Fruit fly (Drosophila melanogaster) whole organism, embryonic: ENCODE measurements around the gene TH1.

Source experiments
- Abd-B ChIP-seq: fragments of 200-800 bp; sonication (Bioruptor generic); optimal IDR thresholded peaks from 2 replicates; lab custom pipeline; 2018; ENCODE audit warnings: missing biosample characterization, mild to moderate bottlenecking, missing genetic modification characterization, moderate library complexity
- Bgb ChIP-seq: fragments of 200-800 bp; sonication (Bioruptor generic); IDR thresholded peaks from 2 replicates; pipeline ENCODE4 v1.3.6; 2022; ENCODE audit warnings: missing biosample characterization, missing genetic modification characterization; ENCODE audit not compliant: partially characterized antibody
- CG12071 ChIP-seq: fragments of 200-800 bp; sonication (Bioruptor generic); optimal IDR thresholded peaks from 3 replicates; lab custom pipeline; 2018; ENCODE audit warnings: missing biosample characterization, mild to moderate bottlenecking, missing genetic modification characterization
- CG13287 ChIP-seq: fragments of 200-800 bp; sonication (Bioruptor generic); IDR thresholded peaks from 2 replicates; pipeline ENCODE4 v1.3.6; 2022; ENCODE audit warnings: missing biosample characterization, missing genetic modification characterization; ENCODE audit not compliant: partially characterized antibody
- CG13775 ChIP-seq: fragments of 200-800 bp; sonication (Bioruptor generic); optimal IDR thresholded peaks from 3 replicates; lab custom pipeline; 2017; ENCODE audit warnings: missing biosample characterization, mild to moderate bottlenecking, missing genetic modification characterization
- CG13894 ChIP-seq: fragments of 200-800 bp; sonication (Bioruptor generic); optimal IDR thresholded peaks from 3 replicates; lab custom pipeline; 2018; ENCODE audit warnings: missing biosample characterization, mild to moderate bottlenecking, missing genetic modification characterization, moderate library complexity
- CG14014 ChIP-seq: fragments of 200-800 bp; sonication (Bioruptor generic); IDR thresholded peaks from 2 replicates; pipeline ENCODE4 v1.3.6; 2022; ENCODE audit warnings: missing biosample characterization, missing genetic modification characterization
- CG15269 ChIP-seq: fragments of 200-800 bp; sonication (Bioruptor generic); optimal IDR thresholded peaks from 2 replicates; lab custom pipeline; 2018; ENCODE audit warnings: missing biosample characterization, mild to moderate bottlenecking, missing genetic modification characterization, moderate library complexity
- CG15601 ChIP-seq: fragments of 200-800 bp; sonication (Bioruptor generic); optimal IDR thresholded peaks from 3 replicates; lab custom pipeline; 2019; ENCODE audit warnings: missing biosample characterization, mild to moderate bottlenecking, missing genetic modification characterization, moderate library complexity
- CG17385 ChIP-seq: fragments of 200-800 bp; sonication (Bioruptor generic); optimal IDR thresholded peaks from 3 replicates; lab custom pipeline; 2018; ENCODE audit warnings: missing biosample characterization, mild to moderate bottlenecking, missing genetic modification characterization
- CG17612 ChIP-seq: fragments of 200-800 bp; sonication (Bioruptor generic); IDR thresholded peaks from 2 replicates; pipeline ENCODE4 v1.3.6; 2022; ENCODE audit warnings: missing biosample characterization, missing genetic modification characterization
- CG17829 ChIP-seq: fragments of 200-800 bp; optimal IDR thresholded peaks from 2 replicates; lab custom pipeline; 2019; ENCODE audit warnings: missing biosample characterization, mild to moderate bottlenecking, missing genetic modification characterization, moderate library complexity
- CG18619 ChIP-seq: fragments of 200-800 bp; sonication (Bioruptor generic); optimal IDR thresholded peaks from 3 replicates; lab custom pipeline; 2017; ENCODE audit warnings: missing biosample characterization, mild to moderate bottlenecking, missing genetic modification characterization
- CG18764 ChIP-seq: fragments of 200-800 bp; sonication (Bioruptor generic); optimal IDR thresholded peaks from 3 replicates; lab custom pipeline; 2016; ENCODE audit warnings: missing biosample characterization, missing genetic modification characterization
- CG34224 ChIP-seq: fragments of 200-800 bp; sonication (Bioruptor generic); IDR thresholded peaks from 3 replicates; pipeline ENCODE4 v1.3.6; 2022; ENCODE audit warnings: missing biosample characterization, missing genetic modification characterization; ENCODE audit not compliant: partially characterized antibody
- CG3847 ChIP-seq: fragments of 200-800 bp; sonication (Bioruptor generic); IDR thresholded peaks from 2 replicates; pipeline ENCODE4 v1.3.6; 2022; ENCODE audit warnings: missing biosample characterization, missing genetic modification characterization
- CG6254 ChIP-seq: fragments of 200-800 bp; sonication (Bioruptor generic); optimal IDR thresholded peaks from 3 replicates; lab custom pipeline; 2017; ENCODE audit warnings: mild to moderate bottlenecking, missing biosample characterization, missing genetic modification reagents, missing genetic modification characterization
- CG6791 ChIP-seq: fragments of 200-800 bp; sonication (Bioruptor generic); IDR thresholded peaks from 3 replicates; pipeline ENCODE4 v1.3.6; 2022; ENCODE audit warnings: missing biosample characterization, missing genetic modification characterization; ENCODE audit not compliant: partially characterized antibody
- CG7271 ChIP-seq: fragments of 200-800 bp; sonication (Bioruptor generic); optimal IDR thresholded peaks from 2 replicates; lab custom pipeline; 2018; ENCODE audit warnings: missing biosample characterization, mild to moderate bottlenecking, missing genetic modification characterization, moderate library complexity
- CG9932 ChIP-seq: fragments of 200-800 bp; sonication (Bioruptor generic); IDR thresholded peaks from 2 replicates; pipeline ENCODE4 v1.3.6; 2022; ENCODE audit warnings: missing biosample characterization, missing genetic modification characterization
- CTCF ChIP-seq: fragments of 200-800 bp; sonication (Bioruptor generic); optimal IDR thresholded peaks from 2 replicates; lab custom pipeline; 2017; ENCODE audit warnings: missing biosample characterization, mild to moderate bottlenecking, missing genetic modification characterization, moderate library complexity
- D19A ChIP-seq: fragments of 200-800 bp; optimal IDR thresholded peaks from 3 replicates; lab custom pipeline; 2019; ENCODE audit warnings: missing biosample characterization, mild to moderate bottlenecking, missing genetic modification characterization, moderate library complexity
- Dll ChIP-seq: fragments of 200-800 bp; sonication (Bioruptor generic); IDR thresholded peaks from 4 replicates; pipeline ENCODE4 v1.3.6; 2022; ENCODE audit warnings: missing biosample characterization, missing genetic modification characterization; ENCODE audit not compliant: partially characterized antibody
- E2f1 ChIP-seq: fragments of 200-800 bp; sonication (Bioruptor generic); IDR thresholded peaks from 2 replicates; pipeline ENCODE4 v1.3.6; 2022; ENCODE audit warnings: missing biosample characterization, missing genetic modification characterization
- ERR ChIP-seq: fragments of 200-800 bp; sonication (Bioruptor generic); optimal IDR thresholded peaks from 2 replicates; lab custom pipeline; 2016; ENCODE audit warnings: missing biosample characterization, missing genetic modification characterization
- Gsc ChIP-seq: fragments of 200-800 bp; sonication (Bioruptor generic); IDR thresholded peaks from 2 replicates; pipeline ENCODE4 v1.3.6; 2022; ENCODE audit warnings: missing biosample characterization, missing genetic modification characterization
- Hey ChIP-seq: fragments of 200-800 bp; sonication (Bioruptor generic); optimal IDR thresholded peaks from 3 replicates; lab custom pipeline; 2018; ENCODE audit warnings: missing biosample characterization, mild to moderate bottlenecking, missing genetic modification characterization
- HmgD ChIP-seq: fragments of 200-800 bp; sonication (Bioruptor generic); optimal IDR thresholded peaks from 3 replicates; lab custom pipeline; 2016; ENCODE audit warnings: missing biosample characterization, missing genetic modification characterization
- Hr78 ChIP-seq, 2 experiments: fragments of 200-800 bp in 1 of 2; fragments of >200 bp in 1 of 2; sonication (Bioruptor generic) in 1 of 2; optimal IDR thresholded peaks; 2 replicates each; lab custom pipeline; 2017 to 2019; ENCODE audit warnings: missing biosample characterization in 2 of 2, missing genetic modification characterization in 2 of 2, mild to moderate bottlenecking in 1 of 2, moderate library complexity in 1 of 2
- MBD-R2 ChIP-seq: fragments of 200-800 bp; sonication (Bioruptor generic); IDR thresholded peaks from 2 replicates; pipeline ENCODE4 v1.3.6; 2022; ENCODE audit warnings: missing biosample characterization, missing genetic modification characterization
- NK7.1 ChIP-seq: fragments of 200-800 bp; sonication (Bioruptor generic); optimal IDR thresholded peaks from 3 replicates; lab custom pipeline; 2016; ENCODE audit warnings: missing biosample characterization, missing genetic modification characterization
- abd-A ChIP-seq: fragments of 200-800 bp; sonication (Bioruptor generic); optimal IDR thresholded peaks from 3 replicates; lab custom pipeline; 2019; ENCODE audit warnings: missing biosample characterization, mild to moderate bottlenecking, missing genetic modification characterization, moderate library complexity
- aop ChIP-seq: fragments of 200-800 bp; sonication (Bioruptor generic); IDR thresholded peaks from 2 replicates; pipeline ENCODE4 v1.3.6; 2022; ENCODE audit warnings: missing biosample characterization, missing genetic modification characterization
- btn ChIP-seq: fragments of 200-800 bp; sonication (Bioruptor generic); optimal IDR thresholded peaks from 2 replicates; lab custom pipeline; 2016; ENCODE audit warnings: missing biosample characterization, missing genetic modification characterization
- cg ChIP-seq: fragments of 200-800 bp; sonication (Bioruptor generic); optimal IDR thresholded peaks from 3 replicates; lab custom pipeline; 2019; ENCODE audit warnings: missing biosample characterization, mild to moderate bottlenecking, missing genetic modification characterization, moderate library complexity
- chm ChIP-seq: fragments of 200-800 bp; sonication (Bioruptor generic); IDR thresholded peaks from 2 replicates; pipeline ENCODE4 v1.3.6; 2022; ENCODE audit warnings: missing biosample characterization, missing genetic modification characterization
- crol ChIP-seq: fragments of 200-800 bp; sonication (Bioruptor generic); IDR thresholded peaks from 2 replicates; pipeline ENCODE4 v1.3.6; 2022; ENCODE audit warnings: missing biosample characterization, missing genetic modification characterization
- dysf ChIP-seq: fragments of 200-800 bp; sonication (Bioruptor generic); IDR thresholded peaks from 3 replicates; pipeline ENCODE4 v1.3.6; 2022; ENCODE audit warnings: missing biosample characterization, missing genetic modification characterization
- exex ChIP-seq: fragments of 200-800 bp; sonication (Bioruptor generic); optimal IDR thresholded peaks from 4 replicates; lab custom pipeline; 2018; ENCODE audit warnings: missing biosample characterization, mild to moderate bottlenecking, missing genetic modification characterization, moderate library complexity
- grn ChIP-seq: fragments of 200-800 bp; sonication (Bioruptor generic); optimal IDR thresholded peaks from 3 replicates; lab custom pipeline; 2017; ENCODE audit warnings: missing biosample characterization, missing genetic modification characterization
- ind ChIP-seq: fragments of 200-800 bp; sonication (Bioruptor generic); optimal IDR thresholded peaks from 3 replicates; lab custom pipeline; 2016; ENCODE audit warnings: missing biosample characterization, missing genetic modification characterization
- jing ChIP-seq: fragments of 200-800 bp; sonication (Bioruptor generic); optimal IDR thresholded peaks from 2 replicates; lab custom pipeline; 2018; ENCODE audit warnings: missing biosample characterization, mild to moderate bottlenecking, missing genetic modification characterization
- mirr ChIP-seq: fragments of 200-800 bp; sonication (Bioruptor generic); optimal IDR thresholded peaks from 3 replicates; lab custom pipeline; 2018; ENCODE audit warnings: missing biosample characterization, mild to moderate bottlenecking, missing genetic modification characterization
- otp ChIP-seq: fragments of 200-800 bp; sonication (Bioruptor generic); IDR thresholded peaks from 3 replicates; pipeline ENCODE4, ENCODE4 v1.3.6; 2022; ENCODE audit warnings: missing biosample characterization, missing genetic modification characterization
- p53 ChIP-seq: fragments of 200-800 bp; sonication (Bioruptor generic); optimal IDR thresholded peaks from 2 replicates; lab custom pipeline; 2016; ENCODE audit warnings: missing biosample characterization, missing genetic modification characterization
- sc ChIP-seq, 3 experiments: fragments of >200 bp in 2 of 3; fragments of 200-800 bp in 1 of 3; sonication (Bioruptor generic) in 1 of 3; optimal IDR thresholded peaks; 2 replicates in 2 of 3; 3 replicates in 1 of 3; lab custom pipeline; 2017; ENCODE audit warnings: mild to moderate bottlenecking in 1 of 3, missing biosample characterization in 1 of 3, missing genetic modification characterization in 1 of 3, missing genetic modification reagents in 1 of 3
- sd ChIP-seq: fragments of 200-800 bp; sonication (Bioruptor generic); optimal IDR thresholded peaks from 3 replicates; lab custom pipeline; 2018; ENCODE audit warnings: missing biosample characterization, mild to moderate bottlenecking, missing genetic modification characterization, moderate library complexity
- seq ChIP-seq: fragments of 200-800 bp; sonication (Bioruptor generic); IDR thresholded peaks from 2 replicates; pipeline ENCODE4 v1.3.6; 2022; ENCODE audit warnings: missing biosample characterization, missing genetic modification characterization
- stwl ChIP-seq: fragments of 200-800 bp; sonication (Bioruptor generic); optimal IDR thresholded peaks from 3 replicates; lab custom pipeline; 2018; ENCODE audit warnings: missing biosample characterization, mild to moderate bottlenecking, missing genetic modification characterization, moderate library complexity
- tin ChIP-seq: fragments of 200-800 bp; sonication (Bioruptor generic); optimal IDR thresholded peaks from 3 replicates; lab custom pipeline; 2016; ENCODE audit warnings: missing biosample characterization, missing genetic modification characterization
- toy ChIP-seq: fragments of 200-800 bp; sonication (Bioruptor generic); IDR thresholded peaks from 2 replicates; pipeline ENCODE4 v1.3.6; 2022; ENCODE audit warnings: missing biosample characterization, missing genetic modification characterization

Gene TH1

dm6 chrX:16391397-16391796, at the start of gene TH1, which contains the start of gene mei-41 (continued):
- peak; percentile 92 for TF ChIP-seq otp (GFP tag; lab: Robert Waterston, UW)
- no peak for TF ChIP-seq p53 (GFP tag; lab: Kevin White, UChicago)
- no peak for TF ChIP-seq Gsc
- peak; percentile 83 for TF ChIP-seq CG18619 (GFP tag; lab: Kevin White, UChicago)
- no peak for TF ChIP-seq CG12071 (GFP tag; lab: Kevin White, UChicago)
- TF ChIP-seq btn (GFP tag; lab: Kevin White, UChicago) = no peak
- TF ChIP-seq abd-A (tag; lab: Kevin White, UChicago) = no peak
- peak; percentile 85 for TF ChIP-seq CG15601 (tag; lab: Kevin White, UChicago)
- peak; percentile 57 for TF ChIP-seq CG13287 (GFP tag; lab: Robert Waterston, UW)
- TF ChIP-seq CG13894 (tag; lab: Kevin White, UChicago) = no peak
- peak; percentile 94 for TF ChIP-seq CG9932 (GFP tag; lab: Robert Waterston, UW)
- peak; percentile 75 for TF ChIP-seq CG7271
- no peak for TF ChIP-seq sd (tag; lab: Kevin White, UChicago)
- no peak for TF ChIP-seq CG6254 (GFP tag; lab: Kevin White, UChicago)
- TF ChIP-seq CG3847 = peak; percentile 96
- TF ChIP-seq NK7.1 (GFP tag; lab: Kevin White, UChicago) = peak; percentile 5
- TF ChIP-seq CG34224 = no peak
- TF ChIP-seq stwl (tag; lab: Kevin White, UChicago) = peak; percentile 74
- peak; percentile 6 for TF ChIP-seq CTCF
- no peak for TF ChIP-seq sc (optimal IDR thresholded peaks at IDR 0.05; lab: Kevin White, UChicago)
- TF ChIP-seq sc (GFP tag; optimal IDR thresholded peaks at IDR 0.05; lab: Kevin White, UChicago) = peak; percentile 74
- TF ChIP-seq exex (tag; lab: Kevin White, UChicago) = no peak
- peak; percentile 85 for TF ChIP-seq CG17612 (GFP tag; lab: Robert Waterston, UW)
- TF ChIP-seq CG18764 (GFP tag; lab: Kevin White, UChicago) = no peak
- no peak for TF ChIP-seq ERR (GFP tag; lab: Kevin White, UChicago)
- TF ChIP-seq tin (GFP tag; lab: Kevin White, UChicago) = peak; percentile 84
- TF ChIP-seq MBD-R2 (GFP tag; lab: Robert Waterston, UW) = peak; percentile 95
- TF ChIP-seq ind = peak; percentile 85
- TF ChIP-seq chm = peak; percentile 90
- TF ChIP-seq Dll (GFP tag; lab: Robert Waterston, UW) = peak; percentile 58; the same call in 3 of the 4 replicates
- peak; percentile 96 for TF ChIP-seq CG17385 (GFP tag; lab: Kevin White, UChicago)
- no peak for TF ChIP-seq D19A (tag; lab: Kevin White, UChicago)
- TF ChIP-seq mirr (GFP tag; lab: Kevin White, UChicago) = no peak
- TF ChIP-seq dysf (GFP tag; lab: Robert Waterston, UW) = peak; percentile 96
- peak; percentile 95 for TF ChIP-seq Abd-B
- peak; percentile 41; the same call in 1 of the 2 replicates for TF ChIP-seq crol (GFP tag; lab: Robert Waterston, UW)
- peak; percentile 66; the same call in 1 of the 2 replicates for TF ChIP-seq aop (GFP tag; lab: Robert Waterston, UW)
- TF ChIP-seq HmgD (GFP tag; lab: Kevin White, UChicago) = no peak
- TF ChIP-seq CG14014 (GFP tag; lab: Robert Waterston, UW) = peak; percentile 96
- TF ChIP-seq CG17829 (tag; lab: Kevin White, UChicago) = peak; percentile 92
- peak; percentile 43; the same call in 1 of the 2 replicates for TF ChIP-seq Bgb (GFP tag; lab: Robert Waterston, UW)
- TF ChIP-seq cg (GFP tag; lab: Kevin White, UChicago) = no peak
- no peak for TF ChIP-seq Hr78 (GFP tag; optimal IDR thresholded peaks at IDR 0.05; lab: Kevin White, UChicago)
- TF ChIP-seq CG13775 (GFP tag; lab: Kevin White, UChicago) = peak; percentile 90
- no peak for TF ChIP-seq CG6791 (GFP tag; lab: Robert Waterston, UW)
- TF ChIP-seq toy (GFP tag; lab: Robert Waterston, UW) = peak; percentile 85
- TF ChIP-seq grn = no peak
- peak; percentile 92 for TF ChIP-seq seq (GFP tag; lab: Robert Waterston, UW)
- peak; percentile 48 for TF ChIP-seq jing (GFP tag; lab: Kevin White, UChicago)
- no peak for TF ChIP-seq Hey (tag; lab: Kevin White, UChicago)
- peak; percentile 95 for TF ChIP-seq E2f1 (GFP tag; lab: Robert Waterston, UW)
- peak; percentile 90 for TF ChIP-seq CG15269 (tag; lab: Kevin White, UChicago)
